Worm (Caenorhabditis elegans): ENCODE measurements around the gene Y116F11A.3.
"Not testable (repeated sequence)": the region's sequence is repeated elsewhere in the genome, so short reads cannot be mapped to it uniquely, and the experiment has no call there.

DNA sequence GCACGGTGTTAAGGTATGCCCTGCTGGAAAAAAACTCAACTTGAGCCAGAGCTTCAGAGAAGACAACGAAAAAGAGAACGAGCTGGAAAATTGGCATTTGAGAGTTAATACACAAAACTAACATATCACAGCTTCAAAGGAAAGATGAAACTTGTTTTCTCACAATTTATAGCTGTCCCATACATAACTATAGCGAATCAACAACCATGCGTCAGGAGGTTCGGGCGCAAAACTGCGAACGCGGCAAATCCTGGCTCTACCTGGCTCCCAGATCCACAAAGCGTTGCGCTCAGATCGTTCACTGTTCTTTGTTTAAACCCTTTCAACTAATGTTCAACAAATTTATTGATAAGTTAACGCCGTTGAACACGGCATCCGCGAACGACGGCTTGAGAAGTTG lies 17.2 kb upstream of the Y116F11A.3 start, which contains the start of gene Y43F8C.23:
- not testable (repeated sequence) for TF ChIP-seq ama-1 (optimal IDR thresholded peaks at IDR 0.05); ama-1 (GFP tag; optimal IDR thresholded peaks at IDR 0.05); nfya-2 (GFP tag; IDR thresholded peaks at IDR 0.05); efl-1 (GFP tag; optimal IDR thresholded peaks at IDR 0.05); nhr-80 (tag; optimal IDR thresholded peaks at IDR 0.05); snpc-4 (GFP tag; optimal IDR thresholded peaks at IDR 0.05); snpc-4 (tag; optimal IDR thresholded peaks at IDR 0.05); tlf-1 (GFP tag; optimal IDR thresholded peaks at IDR 0.05); cebp-2 (GFP tag; IDR thresholded peaks at IDR 0.05)

Data from whole organism, young adult.